Worm (Caenorhabditis elegans) whole organism, L4 larva: ENCODE results near the gene pph-6.

Source experiments
- ZK337.2 ChIP-seq: fragments of 200-800 bp; sonication (Bioruptor generic); IDR thresholded peaks from 2 replicates; pipeline ENCODE4 v1.3.6; 2022; ENCODE audit warnings: missing genetic modification reagents, missing genetic modification characterization, missing compliant biosample characterization
- dve-1 ChIP-seq: sonication (generic microtip); optimal IDR thresholded peaks from 2 replicates; lab custom pipeline; 2017; ENCODE audit warnings: antibody characterized with exemption, mild to moderate bottlenecking, missing genetic modification characterization, missing compliant biosample characterization; ENCODE audit not compliant: insufficient read depth
- sdz-12 ChIP-seq: fragments of 200-800 bp; sonication (Bioruptor generic); optimal IDR thresholded peaks from 2 replicates; lab custom pipeline; 2018; ENCODE audit warnings: mild to moderate bottlenecking, missing genetic modification characterization, missing compliant biosample characterization

- no peak for TF ChIP-seq ZK337.2 (GFP tag; lab: Robert Waterston, UW)
- no peak for TF ChIP-seq dve-1 (tag; lab: Kevin White, UChicago)
- TF ChIP-seq sdz-12 (GFP tag; lab: Kevin White, UChicago): no peak
Measured at ce11 chrIII:3444139-3444538, 17.4 kb upstream of the pph-6 start, which contains the start of gene spe-41.
